Fruit fly (Drosophila melanogaster): ENCODE measurements around the gene Tap42.

Tap42 gene

dm6 chr2L:13354580-13355347 lies 12.7 kb upstream of the Tap42 start, which contains the start of gene CG9395:
Gene CG9395 (minus strand): TSS chr2L:13355073.
- TF ChIP-seq CG15710 (tag; optimal IDR thresholded peaks at IDR 0.05) (no peak), CG10348 (GFP tag; IDR thresholded peaks at IDR 0.05) (no peak), CG8159 (tag; optimal IDR thresholded peaks at IDR 0.05) (no peak), CG9948 (tag; optimal IDR thresholded peaks at IDR 0.05) (no peak), Pif1A (GFP tag; optimal IDR thresholded peaks at IDR 0.05) (no peak), CG4496 (GFP tag; IDR thresholded peaks at IDR 0.05) (no peak), EcR (GFP tag; optimal IDR thresholded peaks at IDR 0.05) (no peak)

dm6 chr2L:13361465-13361864 lies 6.0 kb upstream of the Tap42 start, which contains the start of gene CG9377:
Gene CG9377 (minus strand): TSS chr2L:13361565.
- TF ChIP-seq CG8159 (tag; optimal IDR thresholded peaks at IDR 0.05) (no peak), CG4496 (GFP tag; IDR thresholded peaks at IDR 0.05) (no peak), CG8301 (tag; optimal IDR thresholded peaks at IDR 0.05) (no peak), CG14655 (GFP tag; optimal IDR thresholded peaks at IDR 0.05) (no peak), gl (tag; optimal IDR thresholded peaks at IDR 0.05) (no peak), CG34367 (tag; optimal IDR thresholded peaks at IDR 0.05) (no peak), CG15710 (tag; optimal IDR thresholded peaks at IDR 0.05) (no peak), Snoo (tag; optimal IDR thresholded peaks at IDR 0.05) (no peak), D1 (tag; optimal IDR thresholded peaks at IDR 0.05) (no peak), CG17806 (tag; optimal IDR thresholded peaks at IDR 0.05) (no peak), Pif1A (GFP tag; optimal IDR thresholded peaks at IDR 0.05) (no peak), rn (GFP tag; IDR thresholded peaks at IDR 0.05) (no peak), CG10348 (GFP tag; IDR thresholded peaks at IDR 0.05) (no peak)

dm6 chr2L:13362953-13363352 lies 4.5 kb upstream of the Tap42 start:
- TF ChIP-seq CG8301 (tag; optimal IDR thresholded peaks at IDR 0.05) (no peak), Ets98B (GFP tag; IDR thresholded peaks at IDR 0.05) (no peak), CG8159 (tag; optimal IDR thresholded peaks at IDR 0.05) (no peak), CG34367 (tag; optimal IDR thresholded peaks at IDR 0.05) (no peak), CG14655 (GFP tag; optimal IDR thresholded peaks at IDR 0.05) (no peak), CG4496 (GFP tag; IDR thresholded peaks at IDR 0.05) (no peak)

- TF ChIP-seq CG32121 (GFP tag; IDR thresholded peaks at IDR 0.05): 0 out of 2 replicates have a peak, but pooled peaks have one; percentile 35
- TF ChIP-seq Pif1A (GFP tag; optimal IDR thresholded peaks at IDR 0.05): no peak
- TF ChIP-seq rn (GFP tag; IDR thresholded peaks at IDR 0.05): 0 out of 2 replicates have a peak, but pooled peaks have one; percentile 13
- TF ChIP-seq D1 (tag; optimal IDR thresholded peaks at IDR 0.05): peak; percentile 30
- peak; percentile 39 for TF ChIP-seq CG9948 (tag; optimal IDR thresholded peaks at IDR 0.05)
- no peak for TF ChIP-seq CG13204 (GFP tag; optimal IDR thresholded peaks at IDR 0.05)
- TF ChIP-seq Snoo (tag; optimal IDR thresholded peaks at IDR 0.05): peak; percentile 3
- peak; percentile 44 for TF ChIP-seq CG8159 (tag; optimal IDR thresholded peaks at IDR 0.05)
- TF ChIP-seq CG14655 (GFP tag; optimal IDR thresholded peaks at IDR 0.05): no peak
Measured at dm6 chr2L:13366109-13366747, 1.2 kb upstream of the Tap42 start, which contains the start of the genes Nnp-1 and Grx3. Gene Nnp-1 (minus strand): TSS chr2L:13366189. Gene Grx3 (plus strand): TSS chr2L:13366447.

dm6 chr2L:13368940-13369339 lies 1.5 kb downstream of the Tap42 start, which contains the start of gene CG31855:
Gene CG31855 (plus strand): TSS chr2L:13369204.
- TF ChIP-seq CG17806 (tag; optimal IDR thresholded peaks at IDR 0.05): peak; percentile 65
- no peak; the same call in 2 of the 3 replicates for TF ChIP-seq fd96Ca (GFP tag; IDR thresholded peaks at IDR 0.05)
- TF ChIP-seq CG10348 (GFP tag; IDR thresholded peaks at IDR 0.05): no peak
- peak; percentile 76 for TF ChIP-seq CG15710 (tag; optimal IDR thresholded peaks at IDR 0.05)
- TF ChIP-seq CG14655 (GFP tag; optimal IDR thresholded peaks at IDR 0.05): no peak
- peak; percentile 65 for TF ChIP-seq CG8301 (tag; optimal IDR thresholded peaks at IDR 0.05)
- TF ChIP-seq D1 (tag; optimal IDR thresholded peaks at IDR 0.05): peak; percentile 58
- peak; percentile 83 for TF ChIP-seq Ets98B (GFP tag; IDR thresholded peaks at IDR 0.05)
- TF ChIP-seq CG13204 (GFP tag; optimal IDR thresholded peaks at IDR 0.05): no peak
- TF ChIP-seq CG8159 (tag; optimal IDR thresholded peaks at IDR 0.05): peak; percentile 66
- TF ChIP-seq rn (GFP tag; IDR thresholded peaks at IDR 0.05): peak; percentile 41; the same call in 1 of the 2 replicates
- peak; percentile 25 for TF ChIP-seq gl (tag; optimal IDR thresholded peaks at IDR 0.05)
- peak; percentile 63 for TF ChIP-seq CG12605 (GFP tag; IDR thresholded peaks at IDR 0.05)
- TF ChIP-seq Pif1B (GFP tag; optimal IDR thresholded peaks at IDR 0.05): peak; percentile 71
- TF ChIP-seq CG4496 (GFP tag; IDR thresholded peaks at IDR 0.05): peak; percentile 58; the same call in 2 of the 3 replicates
- peak; percentile 59 for TF ChIP-seq CG32121 (GFP tag; IDR thresholded peaks at IDR 0.05)
- TF ChIP-seq Pif1A (GFP tag; optimal IDR thresholded peaks at IDR 0.05): peak; percentile 84
- peak; percentile 39 for TF ChIP-seq CG9948 (tag; optimal IDR thresholded peaks at IDR 0.05)
- no peak for TF ChIP-seq EcR (GFP tag; optimal IDR thresholded peaks at IDR 0.05)
- TF ChIP-seq CG34367 (tag; optimal IDR thresholded peaks at IDR 0.05): peak; percentile 59
- peak; percentile 74 for TF ChIP-seq Snoo (tag; optimal IDR thresholded peaks at IDR 0.05)

dm6 chr2L:13370762-13371161 lies 3.3 kb downstream of the Tap42 start, which contains the start of gene ND-B22:
Gene ND-B22 (minus strand): TSS chr2L:13371110.
- TF ChIP-seq CG12605 (GFP tag; IDR thresholded peaks at IDR 0.05) (no peak), CG4496 (GFP tag; IDR thresholded peaks at IDR 0.05) (no peak), Pif1A (GFP tag; optimal IDR thresholded peaks at IDR 0.05) (no peak), CG9948 (tag; optimal IDR thresholded peaks at IDR 0.05) (no peak), CG14655 (GFP tag; optimal IDR thresholded peaks at IDR 0.05) (no peak), CG32121 (GFP tag; IDR thresholded peaks at IDR 0.05) (no peak), D1 (tag; optimal IDR thresholded peaks at IDR 0.05) (no peak), CG8301 (tag; optimal IDR thresholded peaks at IDR 0.05) (no peak), Snoo (tag; optimal IDR thresholded peaks at IDR 0.05) (peak; percentile 38), EcR (GFP tag; optimal IDR thresholded peaks at IDR 0.05) (no peak), gl (tag; optimal IDR thresholded peaks at IDR 0.05) (no peak), CG15710 (tag; optimal IDR thresholded peaks at IDR 0.05) (peak; percentile 17), Ets98B (GFP tag; IDR thresholded peaks at IDR 0.05) (no peak), CG34367 (tag; optimal IDR thresholded peaks at IDR 0.05) (no peak), rn (GFP tag; IDR thresholded peaks at IDR 0.05) (no peak), CG8159 (tag; optimal IDR thresholded peaks at IDR 0.05) (no peak), Pif1B (GFP tag; optimal IDR thresholded peaks at IDR 0.05) (no peak)

Data from whole organism, pupa.